Worm (Caenorhabditis elegans): ENCODE results near the gene F56D5.9.
A peak's percentile ranks its signal among the peaks of the same experiment; 100 is the strongest.

The F56D5.9 gene

ce11 chrIV:9384826-9385225 lies 37.5 kb downstream of the F56D5.9 start, which contains the start of gene C10C5.7:
Gene C10C5.7 (plus strand): TSS chrIV:9385126.
- TF ChIP-seq daf-12 (tag; optimal IDR thresholded peaks at IDR 0.05) (no peak), zag-1 (tag; optimal IDR thresholded peaks at IDR 0.05) (no peak), egl-5 (tag; optimal IDR thresholded peaks at IDR 0.05) (no peak), fkh-2 (tag; optimal IDR thresholded peaks at IDR 0.05) (no peak), ama-1 (optimal IDR thresholded peaks at IDR 0.05) (no peak), fkh-10 (GFP tag; optimal IDR thresholded peaks at IDR 0.05) (no peak), mml-1 (tag; optimal IDR thresholded peaks at IDR 0.05) (no peak), ceh-82 (tag; optimal IDR thresholded peaks at IDR 0.05) (no peak), jun-1 (tag; optimal IDR thresholded peaks at IDR 0.05) (no peak), tbx-2 (tag; optimal IDR thresholded peaks at IDR 0.05) (no peak), unc-62 (GFP tag; optimal IDR thresholded peaks at IDR 0.05) (no peak), elt-3 (tag; optimal IDR thresholded peaks at IDR 0.05) (no peak), nhr-237 (tag; optimal IDR thresholded peaks at IDR 0.05) (no peak), R02D3.7 (tag; optimal IDR thresholded peaks at IDR 0.05) (no peak), elt-2 (tag; optimal IDR thresholded peaks at IDR 0.05) (no peak), fos-1 (tag; optimal IDR thresholded peaks at IDR 0.05) (no peak)

DNA sequence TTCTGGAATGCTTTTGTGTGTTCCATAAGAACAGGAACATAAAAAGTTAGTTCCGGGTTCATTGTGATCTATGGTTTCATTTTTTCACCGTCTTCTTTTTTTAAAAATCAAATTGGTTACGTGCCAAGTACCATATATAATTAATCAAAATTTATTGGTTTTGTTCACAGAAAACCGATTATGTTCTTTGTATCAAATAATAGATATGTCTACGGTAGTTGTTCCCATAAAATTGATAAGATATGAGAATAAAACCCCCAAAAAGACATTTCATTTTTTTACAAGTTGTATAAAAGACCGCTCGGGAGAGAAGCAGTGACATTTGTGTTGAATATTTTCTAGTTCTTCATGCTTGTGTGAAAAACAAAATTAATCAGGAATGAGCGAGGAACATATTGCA lies 41.2 kb downstream of the F56D5.9 start, which contains the start of gene C10C5.5:
TSS of gene C10C5.5 (plus strand) at position 301 of the 400 bp plus-strand sequence.
- TF ChIP-seq elt-1 (tag; optimal IDR thresholded peaks at IDR 0.05) (no peak), nhr-11 (tag; optimal IDR thresholded peaks at IDR 0.05) (no peak), mml-1 (tag; optimal IDR thresholded peaks at IDR 0.05) (no peak), nhr-237 (tag; optimal IDR thresholded peaks at IDR 0.05) (no peak), nhr-67 (tag; optimal IDR thresholded peaks at IDR 0.05) (no peak), nhr-23 (tag; optimal IDR thresholded peaks at IDR 0.05) (no peak), R02D3.7 (tag; optimal IDR thresholded peaks at IDR 0.05) (no peak), nhr-43 (tag; optimal IDR thresholded peaks at IDR 0.05; ENCODE audit: poor library complexity, severe bottlenecking) (no peak), mdl-1 (tag; optimal IDR thresholded peaks at IDR 0.05) (no peak), nhr-76 (tag; optimal IDR thresholded peaks at IDR 0.05) (no peak), unc-39 (tag; optimal IDR thresholded peaks at IDR 0.05) (no peak), nhr-77 (tag; optimal IDR thresholded peaks at IDR 0.05) (no peak), pqm-1 (tag; optimal IDR thresholded peaks at IDR 0.05) (no peak), egl-5 (tag; optimal IDR thresholded peaks at IDR 0.05) (no peak), nhr-25 (tag; optimal IDR thresholded peaks at IDR 0.05) (no peak), ceh-28 (tag; optimal IDR thresholded peaks at IDR 0.05) (no peak), sea-2 (GFP tag; optimal IDR thresholded peaks at IDR 0.05) (no peak), nhr-28 (tag; optimal IDR thresholded peaks at IDR 0.05) (no peak), lin-15B (tag; optimal IDR thresholded peaks at IDR 0.05) (no peak)

- TF ChIP-seq ceh-82 (tag; optimal IDR thresholded peaks at IDR 0.05) (no peak), daf-12 (tag; optimal IDR thresholded peaks at IDR 0.05) (no peak), lin-15B (tag; optimal IDR thresholded peaks at IDR 0.05) (no peak), nhr-43 (tag; optimal IDR thresholded peaks at IDR 0.05; ENCODE audit: poor library complexity, severe bottlenecking) (no peak), elt-2 (tag; optimal IDR thresholded peaks at IDR 0.05) (peak; percentile 42), fkh-10 (GFP tag; optimal IDR thresholded peaks at IDR 0.05) (no peak), hmg-11 (tag; optimal IDR thresholded peaks at IDR 0.05) (no peak)
Measured at ce11 chrIV:9378272-9378671, 44.0 kb downstream of the F56D5.9 start, which contains the start of gene C10C5.4. Gene C10C5.4 (plus strand): TSS chrIV:9378552.

- TF ChIP-seq unc-39 (tag; optimal IDR thresholded peaks at IDR 0.05) (no peak), nhr-25 (tag; optimal IDR thresholded peaks at IDR 0.05) (peak; percentile 47), nhr-43 (tag; optimal IDR thresholded peaks at IDR 0.05; ENCODE audit: poor library complexity, severe bottlenecking) (peak; percentile 25), fos-1 (tag; optimal IDR thresholded peaks at IDR 0.05) (no peak), snpc-4 (tag; optimal IDR thresholded peaks at IDR 0.05) (no peak), nhr-23 (tag; optimal IDR thresholded peaks at IDR 0.05) (peak; percentile 22), elt-3 (tag; optimal IDR thresholded peaks at IDR 0.05) (peak in 2 of 3 experiments; percentile 11 to 88)
Measured at ce11 chrIV:9376550-9376949, 45.8 kb downstream of the F56D5.9 start.

DNA sequence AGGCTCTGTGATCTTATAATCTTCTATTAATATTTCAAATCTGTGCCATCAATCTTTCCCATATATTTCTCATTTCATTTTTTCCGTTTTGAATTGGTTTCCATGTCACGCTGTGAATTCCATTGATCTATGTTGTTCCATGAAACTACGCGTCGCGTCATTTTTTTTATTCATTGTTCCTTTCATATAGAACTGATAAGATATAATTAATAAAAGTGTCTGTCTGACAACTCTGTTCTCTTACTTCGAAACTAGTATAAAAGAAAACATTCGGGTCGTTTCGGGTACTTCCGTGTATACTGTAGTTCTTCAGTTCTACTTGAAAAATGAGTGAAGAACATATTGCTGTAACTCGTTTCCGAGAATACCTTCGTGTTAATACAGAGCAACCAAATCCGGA lies 47.8 kb downstream of the F56D5.9 start, which contains the start of gene C10C5.3:
TSS of gene C10C5.3 (plus strand) at position 301 of the 400 bp plus-strand sequence.
- TF ChIP-seq fos-1 (tag; optimal IDR thresholded peaks at IDR 0.05) (no peak), lin-15B (tag; optimal IDR thresholded peaks at IDR 0.05) (no peak)

Measured in whole organism, L3 larva.